Worm (Caenorhabditis elegans) whole organism, midembryonic: ENCODE results near the gene lrpc-1.

Source experiments
- T22C8.4 ChIP-seq: fragments of 200-800 bp; sonication (Bioruptor generic); IDR thresholded peaks from 2 replicates; pipeline ENCODE4 v1.3.6; 2022; ENCODE audit warnings: missing genetic modification characterization, missing compliant biosample characterization
- cog-1 ChIP-seq: sonication (generic microtip); optimal IDR thresholded peaks from 2 replicates; lab custom pipeline; 2016; ENCODE audit warnings: missing genetic modification characterization, missing compliant biosample characterization
- flt-1 ChIP-seq: fragments of 200-800 bp; sonication (Bioruptor generic); IDR thresholded peaks from 2 replicates; pipeline ENCODE4 v1.3.6; 2022; ENCODE audit warnings: missing genetic modification characterization, missing compliant biosample characterization
- klf-2 ChIP-seq: fragments of 200-800 bp; sonication (Bioruptor generic); conservative IDR thresholded peaks from 2 replicates; pipeline ENCODE4 v1.3.6; 2022; ENCODE audit warnings: missing genetic modification reagents, missing genetic modification characterization, missing compliant biosample characterization
- med-1 ChIP-seq: sonication (generic microtip); optimal IDR thresholded peaks from 2 replicates; lab custom pipeline; 2017; ENCODE audit warnings: missing genetic modification characterization, mild to moderate bottlenecking, missing compliant biosample characterization, antibody characterized with exemption, missing genetic modification reagents; ENCODE audit not compliant: insufficient read depth
- ref-1 ChIP-seq: fragments of 200-800 bp; sonication (Bioruptor generic); conservative IDR thresholded peaks from 2 replicates; pipeline ENCODE4 v1.3.6; 2022; ENCODE audit warnings: missing genetic modification reagents, missing genetic modification characterization, missing compliant biosample characterization
- tab-1 ChIP-seq: fragments of 200-800 bp; sonication (Bioruptor generic); IDR thresholded peaks from 2 replicates; pipeline ENCODE4 v1.3.6; 2022; ENCODE audit warnings: missing genetic modification characterization, missing compliant biosample characterization
- ztf-23 ChIP-seq: fragments of 200-800 bp; sonication (Bioruptor generic); IDR thresholded peaks from 2 replicates; pipeline ENCODE4 v1.3.6; 2022; ENCODE audit warnings: missing genetic modification reagents, missing genetic modification characterization, missing compliant biosample characterization
- ztf-29 ChIP-seq: fragments of 200-800 bp; sonication (Bioruptor generic); IDR thresholded peaks from 2 replicates; pipeline ENCODE4 v1.3.6; 2022; ENCODE audit warnings: missing genetic modification reagents, missing genetic modification characterization, missing compliant biosample characterization

lrpc-1 gene

DNA sequence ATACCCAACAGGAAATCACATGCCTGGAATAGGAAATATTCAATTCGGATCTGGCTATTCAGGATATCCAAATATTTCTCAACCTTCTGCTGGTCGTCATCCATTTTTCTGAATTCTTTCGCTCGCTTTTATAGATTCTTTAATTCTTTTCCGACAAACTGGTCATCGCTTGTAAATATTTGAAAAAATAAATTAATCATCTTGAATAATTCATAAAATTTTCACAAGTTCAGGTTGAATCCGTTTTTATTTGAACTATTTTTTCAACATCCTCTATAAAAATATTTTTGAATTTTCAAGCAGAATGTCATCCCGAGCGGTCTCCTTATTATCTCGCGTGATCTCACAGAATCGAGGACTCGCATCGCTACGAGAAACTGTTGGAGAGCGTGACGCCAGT lies 19.6 kb downstream of the lrpc-1 start, which contains the start of gene mrpl-48:
Gene mrpl-48 (plus strand): TSS at position 301 of the 400 bp plus-strand sequence.
- TF ChIP-seq cog-1 (tag; lab: Kevin White, UChicago), result no peak
- TF ChIP-seq tab-1 (GFP tag; lab: Robert Waterston, UW), result no peak
- no peak for TF ChIP-seq ztf-29 (GFP tag; lab: Robert Waterston, UW)
- no peak for TF ChIP-seq klf-2 (GFP tag; lab: Robert Waterston, UW)
- TF ChIP-seq med-1 (GFP tag; lab: Kevin White, UChicago), result no peak

DNA sequence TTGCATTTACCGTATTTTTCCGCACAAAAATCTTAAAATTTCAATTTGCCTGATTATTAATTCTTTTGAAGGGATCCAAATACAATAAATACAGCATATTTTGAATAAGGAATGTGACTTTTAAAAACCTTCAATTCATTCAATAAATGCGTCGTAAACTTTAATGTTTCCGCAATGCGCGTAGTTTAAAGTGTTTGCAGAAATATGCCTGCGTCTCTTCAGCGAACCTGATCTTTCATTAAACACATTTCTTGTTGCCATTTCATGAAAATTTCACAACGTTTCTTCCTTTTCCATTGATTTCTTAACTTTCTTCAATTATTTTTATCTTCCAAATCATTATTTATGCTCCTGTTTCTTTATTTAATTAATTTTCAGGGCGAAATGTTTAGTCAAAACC lies 20.7 kb downstream of the lrpc-1 start, which contains the start of gene vps-37:
Gene vps-37 (plus strand): TSS at position 378 of the 400 bp plus-strand sequence.
- TF ChIP-seq tab-1 (GFP tag; lab: Robert Waterston, UW) (peak; percentile 12; the same call in 1 of the 2 replicates), med-1 (GFP tag; lab: Kevin White, UChicago) (no peak), flt-1 (GFP tag; lab: Robert Waterston, UW) (0 out of 2 replicates have a peak, but pooled peaks have one; percentile 59), cog-1 (tag; lab: Kevin White, UChicago) (peak; percentile 45), ztf-23 (GFP tag; lab: Robert Waterston, UW) (peak; percentile 41; the same call in 1 of the 2 replicates), T22C8.4 (GFP tag; lab: Robert Waterston, UW) (no peak)

- TF ChIP-seq ztf-23 (GFP tag; lab: Robert Waterston, UW), result no peak
- no peak for TF ChIP-seq tab-1 (GFP tag; lab: Robert Waterston, UW)
- TF ChIP-seq cog-1 (tag; lab: Kevin White, UChicago), result no peak
- TF ChIP-seq ref-1 (GFP tag; lab: Robert Waterston, UW), result no peak
- no peak for TF ChIP-seq med-1 (GFP tag; lab: Kevin White, UChicago)
- TF ChIP-seq klf-2 (GFP tag; lab: Robert Waterston, UW), result no peak
- no peak for TF ChIP-seq T22C8.4 (GFP tag; lab: Robert Waterston, UW)
- no peak for TF ChIP-seq ztf-29 (GFP tag; lab: Robert Waterston, UW)
- no peak for TF ChIP-seq flt-1 (GFP tag; lab: Robert Waterston, UW)
Observed at ce11 chrV:5591887-5592286, 21.1 kb downstream of the lrpc-1 start.

DNA sequence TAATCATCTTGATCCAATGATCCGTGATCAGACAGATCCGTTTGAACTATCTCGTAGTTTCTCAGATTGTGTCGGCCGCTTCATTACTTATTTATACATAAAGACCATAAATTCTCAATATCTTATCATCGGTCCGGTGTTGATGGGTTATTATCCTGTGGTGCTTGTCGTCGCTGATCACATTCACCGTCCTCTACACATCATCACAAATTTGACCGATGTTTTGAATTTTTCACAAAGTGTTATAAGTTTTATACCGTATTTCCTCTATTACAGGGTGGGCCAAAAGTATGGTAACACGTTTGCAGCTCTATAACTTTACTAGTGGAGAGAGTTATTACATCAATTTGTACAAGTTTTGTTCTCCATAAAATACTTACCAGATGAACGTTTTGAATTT lies 25.1 kb downstream of the lrpc-1 start:
- TF ChIP-seq cog-1 (tag; lab: Kevin White, UChicago) (no peak), med-1 (GFP tag; lab: Kevin White, UChicago) (no peak), flt-1 (GFP tag; lab: Robert Waterston, UW) (no peak), T22C8.4 (GFP tag; lab: Robert Waterston, UW) (no peak), ztf-29 (GFP tag; lab: Robert Waterston, UW) (no peak), ztf-23 (GFP tag; lab: Robert Waterston, UW) (no peak), tab-1 (GFP tag; lab: Robert Waterston, UW) (no peak), klf-2 (GFP tag; lab: Robert Waterston, UW) (no peak)

DNA sequence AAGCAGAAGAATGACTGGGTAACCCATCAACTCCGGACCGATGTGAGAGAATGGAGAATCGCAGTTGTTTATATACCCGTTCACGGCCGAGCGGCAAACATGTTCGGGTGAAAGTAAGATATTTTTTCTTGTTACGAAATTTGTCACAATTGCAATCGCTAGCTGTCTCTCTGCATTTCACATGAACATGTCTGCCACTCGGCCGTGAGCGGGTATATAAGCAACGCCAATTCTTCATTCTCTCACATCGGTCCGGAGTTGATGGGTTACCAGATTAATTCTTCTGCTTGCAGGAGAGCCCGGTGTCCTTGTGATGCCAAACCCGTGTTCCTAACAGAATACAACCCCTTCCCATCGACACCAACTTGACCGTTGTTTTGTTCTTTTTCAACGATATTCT lies 26.0 kb downstream of the lrpc-1 start:
- TF ChIP-seq T22C8.4 (GFP tag; lab: Robert Waterston, UW), result no peak
- TF ChIP-seq cog-1 (tag; lab: Kevin White, UChicago), result no peak
- TF ChIP-seq flt-1 (GFP tag; lab: Robert Waterston, UW), result no peak
- TF ChIP-seq med-1 (GFP tag; lab: Kevin White, UChicago), result no peak
- no peak for TF ChIP-seq tab-1 (GFP tag; lab: Robert Waterston, UW)
- no peak for TF ChIP-seq ztf-23 (GFP tag; lab: Robert Waterston, UW)
- no peak for TF ChIP-seq klf-2 (GFP tag; lab: Robert Waterston, UW)
- no peak for TF ChIP-seq ref-1 (GFP tag; lab: Robert Waterston, UW)
- TF ChIP-seq ztf-29 (GFP tag; lab: Robert Waterston, UW), result no peak

ce11 chrV:5584833-5585232 lies 28.2 kb downstream of the lrpc-1 start, which contains the start of gene CD4.11:
TSS of gene CD4.11 (plus strand) at chrV:5585133.
- TF ChIP-seq flt-1 (GFP tag; lab: Robert Waterston, UW) (no peak), tab-1 (GFP tag; lab: Robert Waterston, UW) (no peak), ref-1 (GFP tag; lab: Robert Waterston, UW) (no peak), med-1 (GFP tag; lab: Kevin White, UChicago) (no peak), T22C8.4 (GFP tag; lab: Robert Waterston, UW) (no peak), cog-1 (tag; lab: Kevin White, UChicago) (no peak), ztf-23 (GFP tag; lab: Robert Waterston, UW) (no peak), klf-2 (GFP tag; lab: Robert Waterston, UW) (no peak), ztf-29 (GFP tag; lab: Robert Waterston, UW) (no peak)

DNA sequence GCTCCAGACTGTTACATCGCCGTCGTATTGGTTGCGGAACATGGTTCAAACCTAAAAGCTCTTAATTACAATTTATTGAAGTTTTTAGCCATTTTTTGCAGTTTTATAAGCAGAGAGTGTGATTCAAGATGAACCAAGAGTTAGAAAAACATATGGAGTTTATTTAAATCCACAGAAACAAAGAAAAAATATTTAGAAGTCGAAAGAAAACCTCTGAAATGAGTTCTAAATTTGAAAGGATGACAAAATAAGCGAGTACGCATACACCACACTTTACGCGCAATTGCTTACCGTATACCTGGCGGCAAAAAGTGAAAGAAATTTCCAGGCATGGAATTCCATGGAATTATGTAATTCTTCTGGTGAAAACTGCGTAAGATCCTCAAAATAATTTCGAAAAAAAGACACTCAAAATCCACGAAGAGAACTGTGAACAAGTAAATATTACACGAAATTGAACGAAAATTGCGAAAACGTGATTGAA lies 28.7 kb downstream of the lrpc-1 start, which contains the start of gene pas-6:
Gene pas-6 (minus strand): TSS at position 51 of the 484 bp plus-strand sequence.
- TF ChIP-seq ztf-29 (GFP tag; lab: Robert Waterston, UW) (no peak), med-1 (GFP tag; lab: Kevin White, UChicago) (no peak), ztf-23 (GFP tag; lab: Robert Waterston, UW) (no peak), flt-1 (GFP tag; lab: Robert Waterston, UW) (no peak), klf-2 (GFP tag; lab: Robert Waterston, UW) (no peak)

ce11 chrV:5582860-5583259 lies 30.1 kb downstream of the lrpc-1 start:
- TF ChIP-seq flt-1 (GFP tag; lab: Robert Waterston, UW) (no peak), tab-1 (GFP tag; lab: Robert Waterston, UW) (no peak), ztf-29 (GFP tag; lab: Robert Waterston, UW) (no peak), T22C8.4 (GFP tag; lab: Robert Waterston, UW) (no peak), ref-1 (GFP tag; lab: Robert Waterston, UW) (no peak), ztf-23 (GFP tag; lab: Robert Waterston, UW) (no peak), med-1 (GFP tag; lab: Kevin White, UChicago) (no peak), klf-2 (GFP tag; lab: Robert Waterston, UW) (no peak), cog-1 (tag; lab: Kevin White, UChicago) (no peak)

- TF ChIP-seq klf-2 (GFP tag; lab: Robert Waterston, UW) (no peak), flt-1 (GFP tag; lab: Robert Waterston, UW) (no peak), ref-1 (GFP tag; lab: Robert Waterston, UW) (no peak), T22C8.4 (GFP tag; lab: Robert Waterston, UW) (no peak), cog-1 (tag; lab: Kevin White, UChicago) (no peak), ztf-29 (GFP tag; lab: Robert Waterston, UW) (no peak), ztf-23 (GFP tag; lab: Robert Waterston, UW) (no peak), med-1 (GFP tag; lab: Kevin White, UChicago) (no peak), tab-1 (GFP tag; lab: Robert Waterston, UW) (no peak)
Observed at ce11 chrV:5582308-5582707, 30.7 kb downstream of the lrpc-1 start.
